Fruit fly (Drosophila melanogaster) whole organism, adult: ENCODE data around the gene crol.
A peak's percentile ranks its signal among the peaks of the same experiment; 100 is the strongest.

ENCODE experiments used
- CG11617 ChIP-seq: fragments of 200-800 bp; sonication (Bioruptor generic); optimal IDR thresholded peaks from 2 replicates; lab custom pipeline; 2017; ENCODE audit warnings: mild to moderate bottlenecking, missing biosample characterization, missing genetic modification reagents, missing genetic modification characterization
- CG12768 ChIP-seq: fragments of 200-800 bp; sonication (Bioruptor generic); optimal IDR thresholded peaks from 2 replicates; lab custom pipeline; 2017; ENCODE audit warnings: missing biosample characterization, missing genetic modification characterization, mild to moderate bottlenecking, moderate library complexity, missing genetic modification reagents
- CG14711 ChIP-seq: fragments of 200-800 bp; sonication (Bioruptor generic); optimal IDR thresholded peaks from 2 replicates; lab custom pipeline; 2018; ENCODE audit warnings: missing biosample characterization, mild to moderate bottlenecking, missing genetic modification characterization, moderate library complexity
- CG1620 ChIP-seq: fragments of 200-800 bp; sonication (Bioruptor generic); optimal IDR thresholded peaks from 2 replicates; lab custom pipeline; 2016; ENCODE audit warnings: missing biosample characterization, missing genetic modification characterization
- CG33017 ChIP-seq: fragments of 200-800 bp; sonication (Bioruptor generic); optimal IDR thresholded peaks from 2 replicates; lab custom pipeline; 2018; ENCODE audit warnings: missing biosample characterization, mild to moderate bottlenecking, missing genetic modification characterization, moderate library complexity
- CG5204 ChIP-seq: fragments of 200-800 bp; sonication (Bioruptor generic); optimal IDR thresholded peaks from 2 replicates; lab custom pipeline; 2016; ENCODE audit warnings: missing biosample characterization, missing genetic modification characterization
- CG7045 ChIP-seq: fragments of 200-800 bp; sonication (Bioruptor generic); optimal IDR thresholded peaks from 2 replicates; lab custom pipeline; 2017; ENCODE audit warnings: missing biosample characterization, mild to moderate bottlenecking, missing genetic modification characterization
- CG7101 ChIP-seq: fragments of 200-800 bp; sonication (Bioruptor generic); optimal IDR thresholded peaks from 2 replicates; lab custom pipeline; 2018; ENCODE audit warnings: missing biosample characterization, mild to moderate bottlenecking, missing genetic modification characterization, moderate library complexity
- Clk ChIP-seq: fragments of 200-800 bp; sonication (Bioruptor generic); optimal IDR thresholded peaks from 2 replicates; lab custom pipeline; 2017; ENCODE audit warnings: missing biosample characterization, missing genetic modification characterization
- Crg-1 ChIP-seq: fragments of 200-800 bp; sonication (Bioruptor generic); optimal IDR thresholded peaks from 2 replicates; lab custom pipeline; 2016; ENCODE audit warnings: missing biosample characterization, missing genetic modification characterization
- Hr96 ChIP-seq: fragments of 200-800 bp; sonication (Bioruptor generic); optimal IDR thresholded peaks from 2 replicates; lab custom pipeline; 2016; ENCODE audit warnings: missing biosample characterization, missing genetic modification characterization
- Mnt ChIP-seq: fragments of 200-800 bp; sonication (Bioruptor generic); optimal IDR thresholded peaks from 2 replicates; lab custom pipeline; 2016; ENCODE audit warnings: missing biosample characterization, mild to moderate bottlenecking, missing genetic modification characterization
- bab1 ChIP-seq: fragments of 200-800 bp; sonication (Bioruptor generic); optimal IDR thresholded peaks from 3 replicates; lab custom pipeline; 2019; ENCODE audit warnings: missing biosample characterization, mild to moderate bottlenecking, missing genetic modification characterization, moderate library complexity
- cic ChIP-seq: fragments of 200-800 bp; sonication (Bioruptor generic); optimal IDR thresholded peaks from 2 replicates; lab custom pipeline; 2017; ENCODE audit warnings: missing biosample characterization, mild to moderate bottlenecking, missing genetic modification characterization, moderate library complexity
- cnc ChIP-seq, 2 experiments: fragments of >200 bp; optimal IDR thresholded peaks; 2 replicates each; lab custom pipeline; 2017
- kay ChIP-seq: fragments of 200-800 bp; sonication (Bioruptor generic); peaks from one replicate; lab custom pipeline; 2016; ENCODE audit warnings: missing biosample characterization, missing genetic modification characterization, borderline replicate concordance
- ovo ChIP-seq: fragments of 200-800 bp; sonication (Bioruptor generic); optimal IDR thresholded peaks from 2 replicates; lab custom pipeline; 2016; ENCODE audit warnings: missing biosample characterization, missing genetic modification characterization
- pad ChIP-seq: fragments of 200-800 bp; sonication (Bioruptor generic); optimal IDR thresholded peaks from 3 replicates; lab custom pipeline; 2017; ENCODE audit warnings: missing biosample characterization, missing genetic modification characterization, mild to moderate bottlenecking, moderate library complexity, missing genetic modification reagents
- tj ChIP-seq: fragments of 200-800 bp; sonication (Bioruptor generic); optimal IDR thresholded peaks from 3 replicates; lab custom pipeline; 2017; ENCODE audit warnings: missing biosample characterization, mild to moderate bottlenecking, missing genetic modification characterization, moderate library complexity
- toe ChIP-seq: fragments of 200-800 bp; sonication (Bioruptor generic); optimal IDR thresholded peaks from 2 replicates; lab custom pipeline; 2016; ENCODE audit warnings: missing biosample characterization, missing genetic modification characterization

crol gene

dm6 chr2L:11812781-11813664, 3.8 kb upstream of the crol start:
- TF ChIP-seq CG12768 (GFP tag; lab: Kevin White, UChicago), result peak; percentile 36
- TF ChIP-seq CG7101 (tag; lab: Kevin White, UChicago), result no peak

- TF ChIP-seq Clk (GFP tag; lab: Kevin White, UChicago) (no peak), kay (GFP tag; lab: Kevin White, UChicago) (peak; percentile 94), Crg-1 (no peak), CG1620 (GFP tag; lab: Kevin White, UChicago) (no peak)
These were observed 585 bp upstream of the crol start for dm6 chr2L:11809823-11810222.

- TF ChIP-seq kay (GFP tag; lab: Kevin White, UChicago) (no peak), toe (peak; percentile 32)
These were observed 924 bp downstream of the crol start for dm6 chr2L:11808327-11808701.

dm6 chr2L:11807697-11808226, 1.5 kb downstream of the crol start:
- TF ChIP-seq CG11617 (GFP tag; lab: Kevin White, UChicago) (peak; percentile 23), pad (GFP tag; lab: Kevin White, UChicago) (peak; percentile 62), cnc (optimal IDR thresholded peaks at IDR 0.05; lab: Kevin White, UChicago) (no peak), CG7101 (tag; lab: Kevin White, UChicago) (peak; percentile 28), toe (no peak), cic (GFP tag; lab: Kevin White, UChicago) (peak; percentile 96), CG5204 (GFP tag; lab: Kevin White, UChicago) (no peak), CG14711 (tag; lab: Kevin White, UChicago) (peak; percentile 5), CG33017 (tag; lab: Kevin White, UChicago) (peak; percentile 15), CG1620 (GFP tag; lab: Kevin White, UChicago) (no peak), kay (GFP tag; lab: Kevin White, UChicago) (peak; percentile 15), Clk (GFP tag; lab: Kevin White, UChicago) (peak; percentile 35), bab1 (peak; percentile 22), Crg-1 (no peak), ovo (GFP tag; lab: Kevin White, UChicago) (peak; percentile 49), tj (peak; percentile 44), CG12768 (GFP tag; lab: Kevin White, UChicago) (peak; percentile 49), Hr96 (peak; percentile 43), CG7045 (no peak), Mnt (GFP tag; lab: Kevin White, UChicago) (peak; percentile 56)

dm6 chr2L:11806701-11807674, 2.2 kb downstream of the crol start:
- no peak for TF ChIP-seq CG1620 (GFP tag; lab: Kevin White, UChicago)
- no peak for TF ChIP-seq ovo (GFP tag; lab: Kevin White, UChicago)
- TF ChIP-seq Mnt (GFP tag; lab: Kevin White, UChicago), result peak; percentile 78
- peak; percentile 17 for TF ChIP-seq pad (GFP tag; lab: Kevin White, UChicago)
- peak; percentile 69 for TF ChIP-seq CG33017 (tag; lab: Kevin White, UChicago)
- TF ChIP-seq Clk (GFP tag; lab: Kevin White, UChicago), result peak; percentile 17
- peak; percentile 9 for TF ChIP-seq CG11617 (GFP tag; lab: Kevin White, UChicago)
- TF ChIP-seq toe, result peak; percentile 23
- peak; percentile 84 for TF ChIP-seq CG12768 (GFP tag; lab: Kevin White, UChicago)
- TF ChIP-seq bab1, result peak; percentile 41
- TF ChIP-seq CG7101 (tag; lab: Kevin White, UChicago), result peak; percentile 30
- no peak for TF ChIP-seq kay (GFP tag; lab: Kevin White, UChicago)
- TF ChIP-seq Crg-1, result no peak
- TF ChIP-seq tj, result peak; percentile 54
- no peak for TF ChIP-seq cnc (optimal IDR thresholded peaks at IDR 0.05; lab: Kevin White, UChicago)
- TF ChIP-seq CG14711 (tag; lab: Kevin White, UChicago), result peak; percentile 28
- TF ChIP-seq CG5204 (GFP tag; lab: Kevin White, UChicago), result no peak
- peak; percentile 55 for TF ChIP-seq CG7045
- TF ChIP-seq cic (GFP tag; lab: Kevin White, UChicago), result peak; percentile 93
- TF ChIP-seq Hr96, result peak; percentile 66
